Worm (Caenorhabditis elegans): Measurements from ENCODE around the gene ZC21.6.

ce11 chrIII:8578381-8578780 is 33.0 kb upstream of the ZC21.6 start:
- TF ChIP-seq tlf-1 (GFP tag; optimal IDR thresholded peaks at IDR 0.05) = no peak
- no peak for TF ChIP-seq F39B2.1 (GFP tag; IDR thresholded peaks at IDR 0.05)
- TF ChIP-seq hrde-1 (tag; optimal IDR thresholded peaks at IDR 0.05; ENCODE audit: borderline replicate concordance) = no peak
- TF ChIP-seq C06A6.2 (GFP tag; conservative IDR thresholded peaks at IDR 0.05) = no peak
- no peak for TF ChIP-seq dox-1 (GFP tag; IDR thresholded peaks at IDR 0.05)
- no peak for TF ChIP-seq nhr-120 (GFP tag; IDR thresholded peaks at IDR 0.05)
- TF ChIP-seq hmg-20 (GFP tag; IDR thresholded peaks at IDR 0.05) = no peak
- no peak for TF ChIP-seq Y53G8AR.9 (GFP tag; conservative IDR thresholded peaks at IDR 0.05)
- no peak for TF ChIP-seq lir-1 (GFP tag; conservative IDR thresholded peaks at IDR 0.05)
- no peak for TF ChIP-seq madf-8 (GFP tag; conservative IDR thresholded peaks at IDR 0.05)
- no peak for TF ChIP-seq egl-44 (GFP tag; IDR thresholded peaks at IDR 0.05)
- no peak for TF ChIP-seq hlh-26 (GFP tag; conservative IDR thresholded peaks at IDR 0.05)
- TF ChIP-seq lin-54 (GFP tag; optimal IDR thresholded peaks at IDR 0.05) = no peak

Measured in whole organism, young adult.